Worm (Caenorhabditis elegans): ENCODE results near the gene clec-257.

DNA sequence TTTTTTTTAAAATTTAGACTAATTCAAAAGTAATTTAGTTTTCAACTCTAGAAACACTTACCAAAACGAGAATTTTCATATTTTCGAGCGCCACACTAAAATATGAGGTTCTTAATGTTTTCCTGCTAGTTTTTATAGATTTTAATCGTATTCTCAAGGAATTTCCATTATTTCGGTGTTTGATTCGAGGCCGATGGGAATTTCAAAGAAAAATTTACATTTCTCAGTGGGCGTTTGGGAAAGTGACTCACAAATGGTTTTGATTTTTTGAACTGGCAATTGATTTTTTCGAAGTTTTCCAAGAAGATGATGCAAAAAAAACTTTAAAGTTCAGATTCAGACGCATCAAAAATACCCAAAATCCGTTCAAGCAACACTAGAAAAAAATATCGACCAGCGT is 29.2 kb downstream of the clec-257 start, which contains the start of gene C54E10.11:
- TF ChIP-seq W03F9.2 (tag; optimal IDR thresholded peaks at IDR 0.05) (no peak), dao-5 (tag; optimal IDR thresholded peaks at IDR 0.05) (no peak)
